Worm (Caenorhabditis elegans): ENCODE data around the gene C05D11.5.
A peak's percentile ranks its signal among the peaks of the same experiment; 100 is the strongest.

Gene C05D11.5

ce11 chrIII:6398124-6398523, 13.7 kb downstream of the C05D11.5 start:
- TF ChIP-seq nhr-19 (GFP tag; conservative IDR thresholded peaks at IDR 0.05) (peak; percentile 65), xbp-1 (tag; optimal IDR thresholded peaks at IDR 0.05) (peak; percentile 13), lin-39 (tag; optimal IDR thresholded peaks at IDR 0.05) (peak; percentile 54), nhr-77 (tag; optimal IDR thresholded peaks at IDR 0.05) (no peak), lin-15B (tag; optimal IDR thresholded peaks at IDR 0.05) (no peak), mef-2 (tag; optimal IDR thresholded peaks at IDR 0.05) (no peak), fos-1 (tag; optimal IDR thresholded peaks at IDR 0.05) (no peak), sox-4 (tag; optimal IDR thresholded peaks at IDR 0.05) (no peak), efl-3 (GFP tag; optimal IDR thresholded peaks at IDR 0.05) (no peak), ama-1 (optimal IDR thresholded peaks at IDR 0.05) (no peak), zip-4 (GFP tag; optimal IDR thresholded peaks at IDR 0.05) (no peak), ces-1 (GFP tag; optimal IDR thresholded peaks at IDR 0.05) (no peak), unc-98 (GFP tag; IDR thresholded peaks at IDR 0.05) (no peak), nhr-12 (tag; optimal IDR thresholded peaks at IDR 0.05) (no peak), hpl-2 (GFP tag; optimal IDR thresholded peaks at IDR 0.05) (no peak), sup-37 (GFP tag; optimal IDR thresholded peaks at IDR 0.05) (no peak), lin-35 (GFP tag; optimal IDR thresholded peaks at IDR 0.05) (no peak), unc-86 (tag; optimal IDR thresholded peaks at IDR 0.05) (no peak), nhr-28 (tag; optimal IDR thresholded peaks at IDR 0.05) (no peak), ceh-90 (tag; optimal IDR thresholded peaks at IDR 0.05) (no peak), C34B4.2 (tag; optimal IDR thresholded peaks at IDR 0.05) (no peak), ets-5 (GFP tag; IDR thresholded peaks at IDR 0.05) (no peak), egl-13 (tag; optimal IDR thresholded peaks at IDR 0.05) (no peak), vab-15 (tag; optimal IDR thresholded peaks at IDR 0.05) (no peak), alr-1 (tag; optimal IDR thresholded peaks at IDR 0.05; ENCODE audit: borderline replicate concordance) (no peak), unc-130 (tag; optimal IDR thresholded peaks at IDR 0.05) (no peak), fkh-8 (tag; optimal IDR thresholded peaks at IDR 0.05) (no peak), jun-1 (tag; optimal IDR thresholded peaks at IDR 0.05) (no peak), lin-14 (GFP tag; optimal IDR thresholded peaks at IDR 0.05) (peak; percentile 57), ztf-4 (tag; optimal IDR thresholded peaks at IDR 0.05) (no peak), isw-1 (GFP tag; IDR thresholded peaks at IDR 0.05) (no peak), unc-62 (GFP tag; optimal IDR thresholded peaks at IDR 0.05) (no peak), rnt-1 (tag; optimal IDR thresholded peaks at IDR 0.05) (peak; percentile 69), nhr-237 (tag; optimal IDR thresholded peaks at IDR 0.05) (no peak), snu-23 (GFP tag; optimal IDR thresholded peaks at IDR 0.05) (peak; percentile 40), lsy-2 (tag; optimal IDR thresholded peaks at IDR 0.05) (peak; percentile 29 to 40), ceh-63 (GFP tag; optimal IDR thresholded peaks at IDR 0.05) (no peak), tbx-2 (tag; optimal IDR thresholded peaks at IDR 0.05) (peak; percentile 16), nhr-85 (tag) (no peak), ztf-11 (tag; optimal IDR thresholded peaks at IDR 0.05) (no peak), nhr-71 (tag; optimal IDR thresholded peaks at IDR 0.05) (peak; percentile 89), mep-1 (tag; optimal IDR thresholded peaks at IDR 0.05) (no peak), efl-1 (optimal IDR thresholded peaks at IDR 0.05) (peak in 1 of 2 experiments; percentile 15), efl-1 (GFP tag; optimal IDR thresholded peaks at IDR 0.05 in 1 of 2) (no peak), nhr-84 (tag; optimal IDR thresholded peaks at IDR 0.05) (no peak)

ce11 chrIII:6396381-6396780, 15.4 kb downstream of the C05D11.5 start:
- TF ChIP-seq nhr-47 (tag; optimal IDR thresholded peaks at IDR 0.05), result no peak
- peak; percentile 50; the same call in 1 of the 2 replicates for TF ChIP-seq grh-1 (GFP tag; IDR thresholded peaks at IDR 0.05)
- no peak for TF ChIP-seq efl-1 (optimal IDR thresholded peaks at IDR 0.05)
- TF ChIP-seq efl-1 (GFP tag; optimal IDR thresholded peaks at IDR 0.05 in 1 of 2), result peak in 1 of 2 experiments; percentile 74
- peak; percentile 79 to 99 (median 89) for TF ChIP-seq elt-3 (tag; optimal IDR thresholded peaks at IDR 0.05)
- peak; percentile 2 for TF ChIP-seq tlp-1 (tag; optimal IDR thresholded peaks at IDR 0.05)
- TF ChIP-seq mep-1 (tag; optimal IDR thresholded peaks at IDR 0.05), result no peak
- no peak for TF ChIP-seq nhr-237 (tag; optimal IDR thresholded peaks at IDR 0.05)
- TF ChIP-seq snu-23 (GFP tag; optimal IDR thresholded peaks at IDR 0.05), result peak; percentile 34
- TF ChIP-seq alr-1 (tag; optimal IDR thresholded peaks at IDR 0.05; ENCODE audit: borderline replicate concordance), result no peak
- peak; percentile 27 for TF ChIP-seq jun-1 (tag; optimal IDR thresholded peaks at IDR 0.05)
- peak; percentile 47 for TF ChIP-seq nhr-71 (tag; optimal IDR thresholded peaks at IDR 0.05)
- TF ChIP-seq nhr-90 (tag; optimal IDR thresholded peaks at IDR 0.05; ENCODE audit: poor library complexity), result peak; percentile 40
- peak; percentile 61 for TF ChIP-seq nhr-20 (tag; optimal IDR thresholded peaks at IDR 0.05)
- peak; percentile 96 for TF ChIP-seq elt-2 (tag; optimal IDR thresholded peaks at IDR 0.05)
- TF ChIP-seq pqm-1 (tag; optimal IDR thresholded peaks at IDR 0.05), result peak; percentile 23
- peak; percentile 27 for TF ChIP-seq nhr-19 (GFP tag; conservative IDR thresholded peaks at IDR 0.05)
- peak; percentile 37 for TF ChIP-seq nhr-85 (tag)
- peak; percentile 59 for TF ChIP-seq lin-14 (GFP tag; optimal IDR thresholded peaks at IDR 0.05)

Data from whole organism, L1 larva.